Fruit fly (Drosophila melanogaster) whole organism, prepupa: Measurements from ENCODE around the gene Osi11.

Experiments
- CG6854 ChIP-seq: fragments of 200-800 bp; sonication (Bioruptor generic); optimal IDR thresholded peaks from 2 replicates; lab custom pipeline; 2017; ENCODE audit warnings: missing biosample characterization, mild to moderate bottlenecking, missing genetic modification characterization
- Eip75B ChIP-seq: fragments of 200-800 bp; sonication (Bioruptor generic); optimal IDR thresholded peaks from 3 replicates; lab custom pipeline; 2016; ENCODE audit warnings: missing biosample characterization, missing genetic modification characterization
- dac ChIP-seq: fragments of 200-800 bp; sonication (Bioruptor generic); optimal IDR thresholded peaks from 2 replicates; lab custom pipeline; 2017; ENCODE audit warnings: missing biosample characterization, mild to moderate bottlenecking, missing genetic modification characterization

dm6 chr3R:6233104-6233503 lies 35.5 kb downstream of the Osi11 start:
- TF ChIP-seq Eip75B (GFP tag; lab: Kevin White, UChicago) (peak; percentile 21), dac (GFP tag; lab: Kevin White, UChicago) (peak; percentile 29), CG6854 (GFP tag; lab: Kevin White, UChicago) (no peak)
